Fruit fly (Drosophila melanogaster) whole organism, embryonic: Measurements from ENCODE around the gene HIP-R.
A peak's percentile ranks its signal among the peaks of the same experiment; 100 is the strongest.

Experiments used
- Atf6 ChIP-seq: fragments of 200-800 bp; sonication (Bioruptor generic); IDR thresholded peaks from 2 replicates; pipeline ENCODE4 v1.3.6; 2022; ENCODE audit warnings: missing biosample characterization, missing genetic modification characterization
- Awh ChIP-seq: fragments of 200-800 bp; sonication (Bioruptor generic); IDR thresholded peaks from 2 replicates; pipeline ENCODE4, ENCODE4 v1.3.6; 2022; ENCODE audit warnings: missing biosample characterization, missing genetic modification characterization
- Blimp-1 ChIP-seq: fragments of 200-800 bp; sonication (Bioruptor generic); optimal IDR thresholded peaks from 3 replicates; lab custom pipeline; 2018; ENCODE audit warnings: missing biosample characterization, missing genetic modification characterization, mild to moderate bottlenecking, moderate library complexity, missing genetic modification reagents
- Bteb2 ChIP-seq: fragments of 200-800 bp; sonication (Bioruptor generic); optimal IDR thresholded peaks from 2 replicates; lab custom pipeline; 2016; ENCODE audit warnings: missing biosample characterization, missing genetic modification characterization
- CG1024 ChIP-seq: fragments of 200-800 bp; sonication (Bioruptor generic); IDR thresholded peaks from 2 replicates; pipeline ENCODE4 v1.3.6; 2022; ENCODE audit warnings: missing biosample characterization, missing genetic modification characterization
- CG11695 ChIP-seq: fragments of 200-800 bp; sonication (Bioruptor generic); IDR thresholded peaks from 3 replicates; pipeline ENCODE4 v1.3.6; 2022; ENCODE audit warnings: missing biosample characterization, missing genetic modification characterization
- CG11696 ChIP-seq: fragments of 200-800 bp; sonication (Bioruptor generic); IDR thresholded peaks from 2 replicates; pipeline ENCODE4 v1.3.6; 2022; ENCODE audit warnings: missing biosample characterization, missing genetic modification characterization
- CG12744 ChIP-seq: fragments of 200-800 bp; sonication (Bioruptor generic); optimal IDR thresholded peaks from 2 replicates; lab custom pipeline; 2016; ENCODE audit warnings: missing biosample characterization, missing genetic modification characterization
- CG17385 ChIP-seq: fragments of 200-800 bp; sonication (Bioruptor generic); optimal IDR thresholded peaks from 3 replicates; lab custom pipeline; 2018; ENCODE audit warnings: missing biosample characterization, mild to moderate bottlenecking, missing genetic modification characterization
- CG1792 ChIP-seq: fragments of 200-800 bp; sonication (Bioruptor generic); optimal IDR thresholded peaks from 2 replicates; lab custom pipeline; 2016; ENCODE audit warnings: missing biosample characterization, missing genetic modification characterization
- CG18764 ChIP-seq: fragments of 200-800 bp; sonication (Bioruptor generic); optimal IDR thresholded peaks from 3 replicates; lab custom pipeline; 2016; ENCODE audit warnings: missing biosample characterization, missing genetic modification characterization
- CG2120 ChIP-seq: fragments of 200-800 bp; sonication (Bioruptor generic); optimal IDR thresholded peaks from 3 replicates; lab custom pipeline; 2016; ENCODE audit warnings: missing biosample characterization, missing genetic modification characterization
- CG31224 ChIP-seq: fragments of 200-800 bp; sonication (Bioruptor generic); IDR thresholded peaks from 2 replicates; pipeline ENCODE4 v1.3.6; 2022; ENCODE audit warnings: missing biosample characterization, missing genetic modification characterization
- CG32772 ChIP-seq: fragments of 200-800 bp; sonication (Bioruptor generic); IDR thresholded peaks from 2 replicates; pipeline ENCODE4 v1.3.6; 2022; ENCODE audit warnings: missing biosample characterization, missing genetic modification characterization
- CG34376 ChIP-seq: fragments of 200-800 bp; sonication (Bioruptor generic); optimal IDR thresholded peaks from 2 replicates; lab custom pipeline; 2018; ENCODE audit warnings: missing biosample characterization, mild to moderate bottlenecking, missing genetic modification characterization
- CG3838 ChIP-seq: fragments of 200-800 bp; sonication (Bioruptor generic); optimal IDR thresholded peaks from 3 replicates; lab custom pipeline; 2016; ENCODE audit warnings: missing biosample characterization, missing genetic modification characterization
- CG3847 ChIP-seq: fragments of 200-800 bp; sonication (Bioruptor generic); IDR thresholded peaks from 2 replicates; pipeline ENCODE4 v1.3.6; 2022; ENCODE audit warnings: missing biosample characterization, missing genetic modification characterization
- CG4854 ChIP-seq: fragments of 200-800 bp; sonication (Bioruptor generic); optimal IDR thresholded peaks from 2 replicates; lab custom pipeline; 2016; ENCODE audit warnings: missing biosample characterization, missing genetic modification characterization, inconsistent platforms
- CG5180 ChIP-seq: fragments of 200-800 bp; sonication (Bioruptor generic); optimal IDR thresholded peaks from 3 replicates; lab custom pipeline; 2017; ENCODE audit warnings: missing biosample characterization, missing genetic modification characterization, mild to moderate bottlenecking, moderate library complexity, missing genetic modification reagents
- CG6791 ChIP-seq: fragments of 200-800 bp; sonication (Bioruptor generic); IDR thresholded peaks from 3 replicates; pipeline ENCODE4 v1.3.6; 2022; ENCODE audit warnings: missing biosample characterization, missing genetic modification characterization; ENCODE audit not compliant: partially characterized antibody
- CG7357 ChIP-seq: fragments of 200-800 bp; sonication (Bioruptor generic); IDR thresholded peaks from 3 replicates; pipeline ENCODE4 v1.3.6; 2022; ENCODE audit warnings: missing biosample characterization, missing genetic modification characterization
- CG8388 ChIP-seq: fragments of 200-800 bp; sonication (Bioruptor generic); optimal IDR thresholded peaks from 2 replicates; lab custom pipeline; 2019; ENCODE audit warnings: missing biosample characterization, mild to moderate bottlenecking, missing genetic modification characterization, moderate library complexity
- CG9437 ChIP-seq: fragments of 200-800 bp; sonication (Bioruptor generic); optimal IDR thresholded peaks from 2 replicates; lab custom pipeline; 2018; ENCODE audit warnings: missing biosample characterization, mild to moderate bottlenecking, missing genetic modification characterization
- CG9876 ChIP-seq: fragments of 200-800 bp; sonication (Bioruptor generic); optimal IDR thresholded peaks from 2 replicates; lab custom pipeline; 2016; ENCODE audit warnings: missing biosample characterization, missing genetic modification characterization
- Gug ChIP-seq: fragments of 200-800 bp; sonication (Bioruptor generic); IDR thresholded peaks from 4 replicates; pipeline ENCODE4 v1.3.6; 2022; ENCODE audit warnings: missing biosample characterization, missing genetic modification characterization
- HLHmδ ChIP-seq: fragments of 200-800 bp; sonication (Bioruptor generic); optimal IDR thresholded peaks from 2 replicates; lab custom pipeline; 2018; ENCODE audit warnings: missing biosample characterization, mild to moderate bottlenecking, missing genetic modification characterization, moderate library complexity
- Kr ChIP-seq: fragments of 200-800 bp; sonication (Bioruptor generic); optimal IDR thresholded peaks from 2 replicates; lab custom pipeline; 2017; ENCODE audit warnings: missing biosample characterization, mild to moderate bottlenecking, missing genetic modification characterization
- Side ChIP-seq: fragments of 200-800 bp; sonication (Bioruptor generic); optimal IDR thresholded peaks from 2 replicates; lab custom pipeline; 2016; ENCODE audit warnings: missing biosample characterization, missing genetic modification characterization
- Spps ChIP-seq: fragments of 200-800 bp; sonication (Bioruptor generic); optimal IDR thresholded peaks from 2 replicates; lab custom pipeline; 2018; ENCODE audit warnings: missing biosample characterization, mild to moderate bottlenecking, missing genetic modification characterization
- Stat92E ChIP-seq, 3 experiments: fragments of >200 bp in 2 of 3; fragments of 200-800 bp in 1 of 3; sonication (Bioruptor generic) in 1 of 3; optimal IDR thresholded peaks; 2 replicates each; lab custom pipeline; 2017 to 2019; ENCODE audit warnings: missing biosample characterization in 3 of 3, missing genetic modification characterization in 3 of 3, mild to moderate bottlenecking in 1 of 3, moderate library complexity in 1 of 3
- amos ChIP-seq: fragments of 200-800 bp; sonication (Bioruptor generic); IDR thresholded peaks from 2 replicates; pipeline ENCODE4 v1.3.6; 2022; ENCODE audit warnings: missing biosample characterization, missing genetic modification characterization; ENCODE audit not compliant: partially characterized antibody
- chinmo ChIP-seq: fragments of 200-800 bp; sonication (Bioruptor generic); IDR thresholded peaks from 4 replicates; pipeline ENCODE4 v1.3.6; 2022; ENCODE audit warnings: missing biosample characterization, missing genetic modification characterization; ENCODE audit not compliant: partially characterized antibody
- crp ChIP-seq, 2 experiments: fragments of 200-800 bp; sonication (Bioruptor generic); optimal IDR thresholded peaks; 2 replicates in 1 of 2; 3 replicates in 1 of 2; lab custom pipeline; 2017; ENCODE audit warnings: missing biosample characterization in 2 of 2, missing genetic modification characterization in 2 of 2, mild to moderate bottlenecking in 1 of 2, moderate library complexity in 1 of 2
- dan ChIP-seq: fragments of 200-800 bp; sonication (Bioruptor generic); IDR thresholded peaks from 2 replicates; pipeline ENCODE4 v1.3.6; 2022; ENCODE audit warnings: missing biosample characterization, missing genetic modification characterization
- fd102C ChIP-seq: fragments of 200-800 bp; sonication (Bioruptor generic); optimal IDR thresholded peaks from 2 replicates; lab custom pipeline; 2018; ENCODE audit warnings: missing biosample characterization, mild to moderate bottlenecking, missing genetic modification characterization, moderate library complexity
- grn ChIP-seq: fragments of 200-800 bp; sonication (Bioruptor generic); optimal IDR thresholded peaks from 3 replicates; lab custom pipeline; 2017; ENCODE audit warnings: missing biosample characterization, missing genetic modification characterization
- gt ChIP-seq: fragments of 200-800 bp; sonication (Bioruptor generic); IDR thresholded peaks from 2 replicates; pipeline ENCODE4 v1.3.6; 2022; ENCODE audit warnings: missing biosample characterization, missing genetic modification characterization
- lbe ChIP-seq: fragments of 200-800 bp; sonication (Bioruptor generic); optimal IDR thresholded peaks from 2 replicates; lab custom pipeline; 2016; ENCODE audit warnings: missing biosample characterization, mild to moderate bottlenecking, missing genetic modification characterization
- lilli ChIP-seq: fragments of 200-800 bp; sonication (Bioruptor generic); optimal IDR thresholded peaks from 3 replicates; lab custom pipeline; 2016; ENCODE audit warnings: missing biosample characterization, missing genetic modification characterization
- lmd ChIP-seq: fragments of 200-800 bp; sonication (Bioruptor generic); IDR thresholded peaks from 2 replicates; pipeline ENCODE4 v1.3.6; 2022; ENCODE audit warnings: missing biosample characterization, missing genetic modification characterization
- lola ChIP-seq, 3 experiments: fragments of >200 bp in 2 of 3; fragments of 200-800 bp in 1 of 3; sonication (Bioruptor generic) in 1 of 3; optimal IDR thresholded peaks; 2 replicates each; lab custom pipeline; 2017 to 2019; ENCODE audit warnings: missing biosample characterization in 3 of 3, missing genetic modification characterization in 3 of 3, mild to moderate bottlenecking in 1 of 3, moderate library complexity in 1 of 3
- oc ChIP-seq: fragments of 200-800 bp; sonication (Bioruptor generic); optimal IDR thresholded peaks from 2 replicates; lab custom pipeline; 2018; ENCODE audit warnings: missing biosample characterization, mild to moderate bottlenecking, missing genetic modification characterization, moderate library complexity
- onecut ChIP-seq: fragments of 200-800 bp; sonication (Bioruptor generic); IDR thresholded peaks from 2 replicates; pipeline ENCODE4 v1.3.6; 2022; ENCODE audit warnings: missing biosample characterization, missing genetic modification characterization
- phol ChIP-seq: fragments of 200-800 bp; sonication (Bioruptor generic); optimal IDR thresholded peaks from 3 replicates; lab custom pipeline; 2018; ENCODE audit warnings: missing biosample characterization, mild to moderate bottlenecking, missing genetic modification characterization, moderate library complexity
- pnt ChIP-seq: fragments of 200-800 bp; sonication (Bioruptor generic); optimal IDR thresholded peaks from 3 replicates; lab custom pipeline; 2016; ENCODE audit warnings: missing biosample characterization, missing genetic modification characterization
- salm ChIP-seq: fragments of 200-800 bp; sonication (Bioruptor generic); optimal IDR thresholded peaks from 2 replicates; lab custom pipeline; 2018; ENCODE audit warnings: missing biosample characterization, mild to moderate bottlenecking, missing genetic modification characterization
- sens ChIP-seq: fragments of 200-800 bp; sonication (Bioruptor generic); peaks from one replicate; lab custom pipeline; 2016; ENCODE audit warnings: missing biosample characterization, missing genetic modification characterization
- sqz ChIP-seq: fragments of 200-800 bp; sonication (Bioruptor generic); optimal IDR thresholded peaks from 3 replicates; lab custom pipeline; 2018; ENCODE audit warnings: missing biosample characterization, mild to moderate bottlenecking, missing genetic modification characterization
- tin ChIP-seq: fragments of 200-800 bp; sonication (Bioruptor generic); optimal IDR thresholded peaks from 3 replicates; lab custom pipeline; 2016; ENCODE audit warnings: missing biosample characterization, missing genetic modification characterization

The HIP-R gene

DNA sequence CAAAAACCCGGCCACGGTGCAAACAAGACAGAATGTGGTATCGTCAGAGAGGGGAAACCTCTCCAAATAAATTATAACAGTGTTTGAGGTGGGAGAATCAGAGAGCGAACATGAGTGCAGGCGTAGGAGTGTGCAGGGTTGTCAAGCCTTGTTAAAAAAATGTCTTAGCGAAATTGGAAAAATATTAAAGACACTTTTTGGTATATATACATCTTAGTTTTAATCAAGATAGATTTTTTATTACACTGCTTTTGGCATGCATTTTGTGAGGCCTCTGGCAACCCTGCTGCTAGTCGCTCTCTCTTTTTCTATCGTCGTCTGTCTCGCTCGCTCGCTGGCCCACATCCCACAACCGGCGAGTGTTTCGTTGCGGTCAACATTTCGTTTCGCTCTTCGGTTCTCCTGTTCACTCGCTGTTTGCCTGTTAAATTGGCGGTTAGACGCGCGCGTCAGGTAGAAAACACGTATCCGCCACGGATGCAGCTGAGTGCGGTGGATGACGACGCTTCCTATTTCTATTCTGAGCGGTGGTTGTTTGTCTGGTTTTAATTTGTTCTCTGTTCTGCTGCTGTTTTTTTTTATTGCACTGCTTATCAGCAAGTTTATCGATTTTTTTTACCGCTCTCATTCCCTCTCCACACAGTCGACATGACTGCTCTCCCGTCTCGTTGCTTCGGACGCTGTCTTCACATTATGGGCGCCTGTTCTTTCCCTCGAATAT is 47.6 kb upstream of the HIP-R start (continued):
- TF ChIP-seq tin (GFP tag; lab: Kevin White, UChicago) (peak; percentile 100), sens (GFP tag; lab: Kevin White, UChicago) (peak; percentile 100), chinmo (GFP tag; lab: Robert Waterston, UW) (peak; percentile 99), CG8388 (GFP tag; lab: Kevin White, UChicago) (peak; percentile 98), grn (GFP tag; lab: Kevin White, UChicago) (peak; percentile 94), CG31224 (GFP tag; lab: Robert Waterston, UW) (peak; percentile 100), CG3838 (GFP tag; lab: Kevin White, UChicago) (peak; percentile 98), onecut (peak; percentile 99), pnt (GFP tag; lab: Kevin White, UChicago) (peak; percentile 99), dan (GFP tag; lab: Robert Waterston, UW) (peak; percentile 98), Atf6 (GFP tag; lab: Robert Waterston, UW) (peak; percentile 100), phol (tag; lab: Kevin White, UChicago) (peak; percentile 99), CG2120 (peak; percentile 100), CG11696 (GFP tag; lab: Robert Waterston, UW) (peak; percentile 98), Awh (GFP tag; lab: Robert Waterston, UW) (peak; percentile 100), fd102C (GFP tag; lab: Kevin White, UChicago) (peak; percentile 97), oc (tag; lab: Kevin White, UChicago) (peak; percentile 99), CG17385 (GFP tag; lab: Kevin White, UChicago) (peak; percentile 99), amos (GFP tag; lab: Robert Waterston, UW) (peak; percentile 42; the same call in 1 of the 2 replicates), Side (peak; percentile 99), Stat92E (GFP tag; optimal IDR thresholded peaks at IDR 0.05; lab: Kevin White, UChicago) (peak in 1 of 3 experiments; percentile 97), CG5180 (GFP tag; lab: Kevin White, UChicago) (peak; percentile 95), lbe (GFP tag; lab: Kevin White, UChicago) (peak; percentile 99), CG32772 (GFP tag; lab: Robert Waterston, UW) (peak; percentile 99), CG1024 (peak; percentile 98)

dm6 chrX:3742723-3743004 is 47.1 kb upstream of the HIP-R start:
- TF ChIP-seq CG9437 (no peak), CG17385 (GFP tag; lab: Kevin White, UChicago) (no peak), Blimp-1 (GFP tag; lab: Kevin White, UChicago) (no peak), onecut (no peak), CG4854 (GFP tag; lab: Kevin White, UChicago) (no peak), CG9876 (GFP tag; lab: Kevin White, UChicago) (no peak), CG6791 (no peak; the same call in 2 of the 3 replicates), Bteb2 (GFP tag; lab: Kevin White, UChicago) (no peak), Spps (tag; lab: Kevin White, UChicago) (no peak), sqz (GFP tag; lab: Kevin White, UChicago) (no peak), CG1792 (GFP tag; lab: Kevin White, UChicago) (no peak), CG7357 (GFP tag; lab: Robert Waterston, UW) (no peak), gt (GFP tag; lab: Robert Waterston, UW) (no peak), Gug (no peak), salm (tag; lab: Kevin White, UChicago) (peak; percentile 74), CG12744 (no peak), lilli (GFP tag; lab: Kevin White, UChicago) (no peak), CG11695 (GFP tag; lab: Robert Waterston, UW) (no peak), CG3847 (no peak), HLHmδ (GFP tag; lab: Kevin White, UChicago) (no peak), lmd (no peak), lola (GFP tag; optimal IDR thresholded peaks at IDR 0.05; lab: Kevin White, UChicago) (peak in 1 of 3 experiments; percentile 51), Kr (GFP tag; lab: Kevin White, UChicago) (no peak), crp (GFP tag; optimal IDR thresholded peaks at IDR 0.05; lab: Kevin White, UChicago) (no peak), CG34376 (GFP tag; lab: Kevin White, UChicago) (peak; percentile 91), CG11696 (GFP tag; lab: Robert Waterston, UW) (no peak), CG18764 (no peak)
